Fruit fly (Drosophila melanogaster) whole organism, embryonic: ENCODE results near the gene CG18545.

Experiments
- Awh ChIP-seq: fragments of 200-800 bp; sonication (Bioruptor generic); IDR thresholded peaks from 2 replicates; pipeline ENCODE4, ENCODE4 v1.3.6; 2022; ENCODE audit warnings: missing biosample characterization, missing genetic modification characterization
- CG10209 ChIP-seq: fragments of 200-800 bp; sonication (Bioruptor generic); optimal IDR thresholded peaks from 3 replicates; lab custom pipeline; 2017; ENCODE audit warnings: missing biosample characterization, mild to moderate bottlenecking, missing genetic modification characterization, missing genetic modification reagents
- CG10431 ChIP-seq: fragments of 200-800 bp; sonication (Bioruptor generic); optimal IDR thresholded peaks from 3 replicates; lab custom pipeline; 2018; ENCODE audit warnings: missing biosample characterization, mild to moderate bottlenecking, missing genetic modification characterization
- CG11247 ChIP-seq: fragments of 200-800 bp; sonication (Bioruptor generic); IDR thresholded peaks from 2 replicates; pipeline ENCODE4 v1.3.6; 2022; ENCODE audit warnings: missing biosample characterization, missing genetic modification characterization
- CG11398 ChIP-seq: fragments of 200-800 bp; sonication (Bioruptor generic); optimal IDR thresholded peaks from 2 replicates; lab custom pipeline; 2016; ENCODE audit warnings: missing biosample characterization, missing genetic modification characterization
- CG11456 ChIP-seq: fragments of 200-800 bp; sonication (Bioruptor generic); IDR thresholded peaks from 3 replicates; pipeline ENCODE4 v1.3.6; 2022; ENCODE audit warnings: missing biosample characterization, missing genetic modification characterization
- CG12155 ChIP-seq: fragments of 200-800 bp; sonication (Bioruptor generic); optimal IDR thresholded peaks from 3 replicates; lab custom pipeline; 2016; ENCODE audit warnings: missing biosample characterization, missing genetic modification characterization
- CG12659 ChIP-seq: fragments of 200-800 bp; sonication (Bioruptor generic); optimal IDR thresholded peaks from 3 replicates; lab custom pipeline; 2017; ENCODE audit warnings: mild to moderate bottlenecking, missing biosample characterization, missing genetic modification reagents, missing genetic modification characterization
- CG12769 ChIP-seq: fragments of 200-800 bp; sonication (Bioruptor generic); optimal IDR thresholded peaks from 2 replicates; lab custom pipeline; 2019; ENCODE audit warnings: missing biosample characterization, mild to moderate bottlenecking, missing genetic modification characterization, moderate library complexity
- CG15073 ChIP-seq: fragments of 200-800 bp; sonication (Bioruptor generic); optimal IDR thresholded peaks from 2 replicates; lab custom pipeline; 2016; ENCODE audit warnings: missing biosample characterization, missing genetic modification characterization
- CG15601 ChIP-seq: fragments of 200-800 bp; sonication (Bioruptor generic); optimal IDR thresholded peaks from 3 replicates; lab custom pipeline; 2019; ENCODE audit warnings: missing biosample characterization, mild to moderate bottlenecking, missing genetic modification characterization, moderate library complexity
- CG1832 ChIP-seq: fragments of 200-800 bp; sonication (Bioruptor generic); optimal IDR thresholded peaks from 2 replicates; lab custom pipeline; 2017; ENCODE audit warnings: missing biosample characterization, mild to moderate bottlenecking, missing genetic modification characterization, inconsistent platforms
- CG33557 ChIP-seq: fragments of 200-800 bp; sonication (Bioruptor generic); optimal IDR thresholded peaks from 2 replicates; lab custom pipeline; 2019; ENCODE audit warnings: missing biosample characterization, mild to moderate bottlenecking, missing genetic modification characterization, moderate library complexity
- CG34224 ChIP-seq: fragments of 200-800 bp; sonication (Bioruptor generic); IDR thresholded peaks from 3 replicates; pipeline ENCODE4 v1.3.6; 2022; ENCODE audit warnings: missing biosample characterization, missing genetic modification characterization; ENCODE audit not compliant: partially characterized antibody
- CG3995 ChIP-seq: fragments of 200-800 bp; sonication (Bioruptor generic); optimal IDR thresholded peaks from 3 replicates; lab custom pipeline; 2016; ENCODE audit warnings: missing biosample characterization, missing genetic modification characterization
- CG4328 ChIP-seq: fragments of 200-800 bp; sonication (Bioruptor generic); optimal IDR thresholded peaks from 3 replicates; lab custom pipeline; 2017; ENCODE audit warnings: missing biosample characterization, missing genetic modification reagents, missing genetic modification characterization
- CG5180 ChIP-seq: fragments of 200-800 bp; sonication (Bioruptor generic); optimal IDR thresholded peaks from 3 replicates; lab custom pipeline; 2017; ENCODE audit warnings: missing biosample characterization, missing genetic modification characterization, mild to moderate bottlenecking, moderate library complexity, missing genetic modification reagents
- CG7271 ChIP-seq: fragments of 200-800 bp; sonication (Bioruptor generic); optimal IDR thresholded peaks from 2 replicates; lab custom pipeline; 2018; ENCODE audit warnings: missing biosample characterization, mild to moderate bottlenecking, missing genetic modification characterization, moderate library complexity
- CG9876 ChIP-seq: fragments of 200-800 bp; sonication (Bioruptor generic); optimal IDR thresholded peaks from 2 replicates; lab custom pipeline; 2016; ENCODE audit warnings: missing biosample characterization, missing genetic modification characterization
- CoRest ChIP-seq: fragments of 200-800 bp; sonication (Bioruptor generic); optimal IDR thresholded peaks from 3 replicates; lab custom pipeline; 2018; ENCODE audit warnings: missing biosample characterization, mild to moderate bottlenecking, missing genetic modification characterization, moderate library complexity
- Doc2 ChIP-seq: fragments of 200-800 bp; sonication (Bioruptor generic); IDR thresholded peaks from 2 replicates; pipeline ENCODE4 v1.3.6; 2022; ENCODE audit warnings: missing biosample characterization, missing genetic modification characterization
- Fer3 ChIP-seq: fragments of 200-800 bp; sonication (Bioruptor generic); optimal IDR thresholded peaks from 2 replicates; lab custom pipeline; 2018; ENCODE audit warnings: missing biosample characterization, mild to moderate bottlenecking, missing genetic modification characterization, moderate library complexity
- Gsc ChIP-seq: fragments of 200-800 bp; sonication (Bioruptor generic); IDR thresholded peaks from 2 replicates; pipeline ENCODE4 v1.3.6; 2022; ENCODE audit warnings: missing biosample characterization, missing genetic modification characterization
- Gug ChIP-seq: fragments of 200-800 bp; sonication (Bioruptor generic); IDR thresholded peaks from 4 replicates; pipeline ENCODE4 v1.3.6; 2022; ENCODE audit warnings: missing biosample characterization, missing genetic modification characterization
- H2.0 ChIP-seq: fragments of 200-800 bp; sonication (Bioruptor generic); IDR thresholded peaks from 2 replicates; pipeline ENCODE4 v1.3.6; 2022; ENCODE audit warnings: missing biosample characterization, missing genetic modification characterization
- HLHmδ ChIP-seq: fragments of 200-800 bp; sonication (Bioruptor generic); optimal IDR thresholded peaks from 2 replicates; lab custom pipeline; 2018; ENCODE audit warnings: missing biosample characterization, mild to moderate bottlenecking, missing genetic modification characterization, moderate library complexity
- HmgD ChIP-seq: fragments of 200-800 bp; sonication (Bioruptor generic); optimal IDR thresholded peaks from 3 replicates; lab custom pipeline; 2016; ENCODE audit warnings: missing biosample characterization, missing genetic modification characterization
- Hmx ChIP-seq: fragments of 200-800 bp; sonication (Bioruptor generic); optimal IDR thresholded peaks from 2 replicates; lab custom pipeline; 2016; ENCODE audit warnings: missing biosample characterization, missing genetic modification characterization
- Hr3 ChIP-seq: fragments of 200-800 bp; sonication (Bioruptor generic); optimal IDR thresholded peaks from 3 replicates; lab custom pipeline; 2016; ENCODE audit warnings: missing biosample characterization, missing genetic modification characterization
- Lpt ChIP-seq: fragments of >200 bp; optimal IDR thresholded peaks from 2 replicates; lab custom pipeline; 2018; ENCODE audit warnings: missing biosample characterization, missing genetic modification characterization
- MESR4 ChIP-seq: fragments of 200-800 bp; sonication (Bioruptor generic); optimal IDR thresholded peaks from 2 replicates; lab custom pipeline; 2018; ENCODE audit warnings: missing biosample characterization, mild to moderate bottlenecking, missing genetic modification characterization, moderate library complexity
- Nf-YC ChIP-seq: fragments of 200-800 bp; optimal IDR thresholded peaks from 3 replicates; lab custom pipeline; 2019; ENCODE audit warnings: missing biosample characterization, mild to moderate bottlenecking, missing genetic modification characterization, moderate library complexity
- Ravus ChIP-seq: fragments of 200-800 bp; sonication (Bioruptor generic); IDR thresholded peaks from 2 replicates; pipeline ENCODE4 v1.3.6; 2022; ENCODE audit warnings: missing biosample characterization, missing genetic modification characterization
- Sry-δ ChIP-seq: fragments of 200-800 bp; sonication (Bioruptor generic); optimal IDR thresholded peaks from 2 replicates; lab custom pipeline; 2016; ENCODE audit warnings: missing biosample characterization, missing genetic modification characterization
- YL-1 ChIP-seq: fragments of 200-800 bp; sonication (Bioruptor generic); optimal IDR thresholded peaks from 3 replicates; lab custom pipeline; 2017; ENCODE audit warnings: missing biosample characterization, mild to moderate bottlenecking, missing genetic modification characterization
- abd-A ChIP-seq: fragments of 200-800 bp; sonication (Bioruptor generic); optimal IDR thresholded peaks from 3 replicates; lab custom pipeline; 2019; ENCODE audit warnings: missing biosample characterization, mild to moderate bottlenecking, missing genetic modification characterization, moderate library complexity
- ash1 ChIP-seq: fragments of 200-800 bp; sonication (Bioruptor generic); optimal IDR thresholded peaks from 2 replicates; lab custom pipeline; 2018; ENCODE audit warnings: missing biosample characterization, mild to moderate bottlenecking, missing genetic modification characterization
- btn ChIP-seq: fragments of 200-800 bp; sonication (Bioruptor generic); optimal IDR thresholded peaks from 2 replicates; lab custom pipeline; 2016; ENCODE audit warnings: missing biosample characterization, missing genetic modification characterization
- chinmo ChIP-seq: fragments of 200-800 bp; sonication (Bioruptor generic); IDR thresholded peaks from 4 replicates; pipeline ENCODE4 v1.3.6; 2022; ENCODE audit warnings: missing biosample characterization, missing genetic modification characterization; ENCODE audit not compliant: partially characterized antibody
- chn ChIP-seq: fragments of 200-800 bp; sonication (Bioruptor generic); optimal IDR thresholded peaks from 2 replicates; lab custom pipeline; 2016; ENCODE audit warnings: missing biosample characterization, missing genetic modification characterization
- croc ChIP-seq: fragments of 200-800 bp; sonication (Bioruptor generic); conservative IDR thresholded peaks from 3 replicates; pipeline ENCODE4 v1.3.6; 2022; ENCODE audit warnings: missing biosample characterization, missing genetic modification characterization
- gro ChIP-seq: fragments of 200-800 bp; sonication (Bioruptor generic); optimal IDR thresholded peaks from 2 replicates; lab custom pipeline; 2016; ENCODE audit warnings: missing biosample characterization, missing genetic modification characterization
- hkb ChIP-seq, 2 experiments: fragments of 200-800 bp in 1 of 2; fragments of >200 bp in 1 of 2; sonication (Bioruptor generic) in 1 of 2; IDR thresholded peaks in 1 of 2; optimal IDR thresholded peaks in 1 of 2; 2 replicates each; pipeline versions ENCODE4 v1.3.6 to Lab custom; 2017 to 2022; ENCODE audit warnings: missing biosample characterization in 1 of 2, missing genetic modification characterization in 1 of 2
- insv ChIP-seq, 2 experiments: fragments of 200-800 bp; sonication (Bioruptor generic); optimal IDR thresholded peaks; 3 replicates each; lab custom pipeline; 2016 to 2018; ENCODE audit warnings: missing biosample characterization in 2 of 2, missing genetic modification characterization in 2 of 2
- pb ChIP-seq: fragments of 200-800 bp; sonication (Bioruptor generic); optimal IDR thresholded peaks from 3 replicates; lab custom pipeline; 2016; ENCODE audit warnings: missing biosample characterization, missing genetic modification characterization
- pzg ChIP-seq: fragments of 200-800 bp; sonication (Bioruptor generic); optimal IDR thresholded peaks from 3 replicates; lab custom pipeline; 2018; ENCODE audit warnings: missing biosample characterization, mild to moderate bottlenecking, missing genetic modification characterization, moderate library complexity
- tin ChIP-seq: fragments of 200-800 bp; sonication (Bioruptor generic); optimal IDR thresholded peaks from 3 replicates; lab custom pipeline; 2016; ENCODE audit warnings: missing biosample characterization, missing genetic modification characterization
- toy ChIP-seq: fragments of 200-800 bp; sonication (Bioruptor generic); IDR thresholded peaks from 2 replicates; pipeline ENCODE4 v1.3.6; 2022; ENCODE audit warnings: missing biosample characterization, missing genetic modification characterization
- vfl ChIP-seq: fragments of 200-800 bp; sonication (Bioruptor generic); optimal IDR thresholded peaks from 2 replicates; lab custom pipeline; 2016; ENCODE audit warnings: missing biosample characterization, missing genetic modification characterization

The CG18545 gene

dm6 chr3R:10356563-10357363 lies 16.0 kb downstream of the CG18545 start (continued):
- TF ChIP-seq CG11456 (GFP tag; lab: Robert Waterston, UW) (no peak), Doc2 (GFP tag; lab: Robert Waterston, UW) (no peak), YL-1 (GFP tag; lab: Kevin White, UChicago) (peak; percentile 26), CG33557 (GFP tag; lab: Kevin White, UChicago) (peak; percentile 67), MESR4 (GFP tag; lab: Kevin White, UChicago) (peak; percentile 7), HLHmδ (no peak), Lpt (GFP tag; lab: Kevin White, UChicago) (no peak), CG12659 (GFP tag; lab: Kevin White, UChicago) (peak; percentile 82), insv (GFP tag; optimal IDR thresholded peaks at IDR 0.05; lab: Kevin White, UChicago) (no peak), CoRest (peak; percentile 84), Nf-YC (peak; percentile 7), vfl (peak; percentile 34), CG10209 (GFP tag; lab: Kevin White, UChicago) (peak; percentile 82), CG15601 (tag; lab: Kevin White, UChicago) (peak; percentile 72), toy (GFP tag; lab: Robert Waterston, UW) (no peak), gro (GFP tag; lab: Kevin White, UChicago) (peak; percentile 51), Hr3 (peak; percentile 73), CG34224 (GFP tag; lab: Robert Waterston, UW) (no peak), CG5180 (GFP tag; lab: Kevin White, UChicago) (peak; percentile 8), Gug (GFP tag; lab: Robert Waterston, UW) (peak; percentile 45; the same call in 3 of the 4 replicates), Gsc (GFP tag; lab: Robert Waterston, UW) (no peak), Ravus (GFP tag; lab: Robert Waterston, UW) (no peak), CG4328 (peak; percentile 60), CG9876 (GFP tag; lab: Kevin White, UChicago) (peak; percentile 20), btn (GFP tag; lab: Kevin White, UChicago) (peak; percentile 69), CG12769 (no peak), HmgD (GFP tag; lab: Kevin White, UChicago) (no peak), CG12155 (GFP tag; lab: Kevin White, UChicago) (peak; percentile 55), Awh (GFP tag; lab: Robert Waterston, UW) (0 out of 2 replicates have a peak, but pooled peaks have one; percentile 86), tin (GFP tag; lab: Kevin White, UChicago) (peak; percentile 70), CG15073 (GFP tag; lab: Kevin White, UChicago) (peak; percentile 90), CG7271 (tag; lab: Kevin White, UChicago) (peak; percentile 83), CG10431 (no peak), Hmx (GFP tag; lab: Kevin White, UChicago) (peak; percentile 61), pzg (no peak), CG11247 (no peak), H2.0 (no peak; the same call in 1 of the 2 replicates), croc (GFP tag; lab: Robert Waterston, UW) (peak; percentile 71), Fer3 (peak; percentile 78), ash1 (no peak), hkb (optimal IDR thresholded peaks at IDR 0.05; lab: Kevin White, UChicago) (no peak), hkb (GFP tag; IDR thresholded peaks at IDR 0.05; lab: Robert Waterston, UW) (no peak), abd-A (tag; lab: Kevin White, UChicago) (no peak), CG11398 (peak; percentile 49), chn (GFP tag; lab: Kevin White, UChicago) (peak; percentile 66), chinmo (GFP tag; lab: Robert Waterston, UW) (no peak), pb (GFP tag; lab: Kevin White, UChicago) (peak; percentile 66), Sry-δ (peak; percentile 36), CG1832 (GFP tag; lab: Kevin White, UChicago) (no peak), CG3995 (GFP tag; lab: Kevin White, UChicago) (no peak)
